Worm (Caenorhabditis elegans) whole organism, mixed stage, embryonic: ENCODE data around the gene ceh-7.

Source experiments
- cnd-1 ChIP-seq: fragments of 200-800 bp; sonication (Bioruptor generic); optimal IDR thresholded peaks from 2 replicates; lab custom pipeline; 2018; ENCODE audit warnings: mild to moderate bottlenecking, missing genetic modification characterization, missing compliant biosample characterization
- elt-3 ChIP-seq: fragments of 150-350 bp; optimal IDR thresholded peaks from 2 replicates; lab custom pipeline; 2014; ENCODE audit warnings: missing biosample characterization, missing genetic modification characterization
- flh-1 ChIP-seq: fragments of 200-800 bp; sonication (Bioruptor generic); optimal IDR thresholded peaks from 2 replicates; lab custom pipeline; 2018; ENCODE audit warnings: mild to moderate bottlenecking, missing genetic modification characterization, moderate library complexity, missing compliant biosample characterization
- nhr-28 ChIP-seq: fragments of 150-350 bp; optimal IDR thresholded peaks from 2 replicates; lab custom pipeline; 2014; ENCODE audit warnings: missing biosample characterization, missing genetic modification characterization
- nhr-76 ChIP-seq: sonication (generic microtip); optimal IDR thresholded peaks from 2 replicates; lab custom pipeline; 2017; ENCODE audit warnings: missing biosample characterization, missing genetic modification characterization
- pha-4 ChIP-seq: fragments of 150-350 bp; optimal IDR thresholded peaks from 2 replicates; lab custom pipeline; 2018; ENCODE audit warnings: missing biosample characterization, missing genetic modification reagents, missing genetic modification characterization
- snpc-4 ChIP-seq: fragments of 150-350 bp; optimal IDR thresholded peaks from 2 replicates; lab custom pipeline; 2014; ENCODE audit warnings: missing biosample characterization, missing genetic modification characterization

DNA sequence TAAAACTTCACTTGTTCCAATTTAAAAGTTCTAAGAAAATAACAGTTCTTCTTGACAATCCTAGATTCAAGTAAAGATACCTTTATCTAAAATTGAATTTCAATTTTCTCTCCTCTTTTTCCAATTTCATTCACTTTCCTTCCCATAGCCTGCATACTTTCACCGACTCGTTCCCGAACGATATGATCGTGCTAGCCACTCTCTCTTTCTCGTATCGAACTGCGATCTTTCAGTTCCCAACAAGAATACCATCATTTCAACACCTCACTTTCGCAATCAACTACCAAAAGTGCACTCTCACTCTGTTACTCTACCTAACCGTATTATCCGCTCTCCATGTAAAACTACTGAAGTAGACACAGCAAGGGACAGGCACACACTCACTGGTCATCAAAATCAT, 46.4 kb upstream of the ceh-7 start:
- no peak for TF ChIP-seq nhr-28 (tag; lab: Kevin White, UChicago)
- no peak for TF ChIP-seq cnd-1 (tag; lab: Kevin White, UChicago)
- no peak for TF ChIP-seq pha-4 (tag; lab: Kevin White, UChicago)
- no peak for TF ChIP-seq nhr-76 (tag; lab: Kevin White, UChicago)
- TF ChIP-seq flh-1 (GFP tag; lab: Kevin White, UChicago), result no peak
- no peak for TF ChIP-seq elt-3 (tag; lab: Kevin White, UChicago)
- no peak for TF ChIP-seq snpc-4 (tag; lab: Kevin White, UChicago)
